Worm (Caenorhabditis elegans): ENCODE measurements around the gene T02G5.3.

Gene T02G5.3

ce11 chrII:7146240-7146639, 53.1 kb downstream of the T02G5.3 start:
- no peak for TF ChIP-seq unc-120 (tag; optimal IDR thresholded peaks at IDR 0.05; ENCODE audit: poor library complexity, severe bottlenecking)
- no peak for TF ChIP-seq pha-4 (tag; optimal IDR thresholded peaks at IDR 0.05)
- TF ChIP-seq lin-13 (tag; optimal IDR thresholded peaks at IDR 0.05) = no peak
- TF ChIP-seq blmp-1 (tag; optimal IDR thresholded peaks at IDR 0.05) = no peak
- no peak for TF ChIP-seq drap-1 (GFP tag; optimal IDR thresholded peaks at IDR 0.05)
- no peak for TF ChIP-seq ces-1 (GFP tag; optimal IDR thresholded peaks at IDR 0.05)
- no peak for TF ChIP-seq ceh-83 (GFP tag; optimal IDR thresholded peaks at IDR 0.05)
- no peak for TF ChIP-seq nhr-2 (tag; optimal IDR thresholded peaks at IDR 0.05)
- TF ChIP-seq hlh-1 (tag; optimal IDR thresholded peaks at IDR 0.05) = no peak

DNA sequence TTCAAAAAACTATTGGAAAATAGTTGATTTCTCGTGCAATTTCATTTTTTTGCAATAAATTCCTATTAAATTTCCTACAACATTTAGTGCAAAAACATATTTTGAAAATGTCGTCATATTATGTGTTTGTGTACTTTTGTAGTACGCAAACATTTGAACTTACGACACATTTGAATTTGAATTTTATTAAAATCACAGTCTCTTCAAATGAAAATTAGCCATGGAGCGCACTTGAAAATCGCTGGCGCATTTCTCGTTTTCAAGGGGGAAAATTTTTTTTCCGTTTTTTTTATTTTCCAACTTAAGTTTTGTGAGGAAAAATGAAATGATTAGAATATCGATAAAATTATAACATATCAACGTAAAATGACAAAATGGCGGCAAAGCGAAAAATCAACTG, 54.4 kb downstream of the T02G5.3 start:
- TF ChIP-seq nhr-237 (tag; optimal IDR thresholded peaks at IDR 0.05) (peak; percentile 51), sptf-1 (tag; optimal IDR thresholded peaks at IDR 0.05) (no peak), ces-1 (GFP tag; optimal IDR thresholded peaks at IDR 0.05) (peak; percentile 49), bed-3 (GFP tag; optimal IDR thresholded peaks at IDR 0.05) (no peak), lsy-2 (tag; optimal IDR thresholded peaks at IDR 0.05) (peak; percentile 72), lin-32 (GFP tag; optimal IDR thresholded peaks at IDR 0.05) (no peak), cnd-1 (tag; optimal IDR thresholded peaks at IDR 0.05) (no peak), blmp-1 (tag; optimal IDR thresholded peaks at IDR 0.05) (no peak), ceh-43 (GFP tag; optimal IDR thresholded peaks at IDR 0.05) (no peak)

DNA sequence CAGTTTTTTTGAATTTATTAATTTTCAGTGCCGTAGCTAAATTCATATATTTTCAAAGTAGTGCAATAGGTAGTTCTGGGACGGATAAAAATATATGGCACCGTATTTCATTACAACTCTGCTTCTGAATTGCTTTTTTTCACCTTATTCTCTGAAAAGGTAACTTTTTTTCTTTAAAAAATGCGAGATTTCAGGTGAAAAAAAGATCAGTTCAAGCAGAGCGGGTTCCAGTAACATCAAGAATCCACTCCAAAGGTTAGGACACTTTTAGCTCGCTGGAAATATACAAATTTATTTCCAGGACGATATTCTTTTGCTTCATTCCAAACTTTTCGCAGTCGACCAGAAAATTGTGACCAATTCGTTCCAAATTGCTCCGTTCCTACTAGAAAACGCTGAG, 54.9 kb downstream of the T02G5.3 start, which contains the start of gene T07F8.1:
TSS of gene T07F8.1 (plus strand) at position 301 of the 400 bp plus-strand sequence.
- TF ChIP-seq lin-32 (GFP tag; optimal IDR thresholded peaks at IDR 0.05) (no peak), blmp-1 (tag; optimal IDR thresholded peaks at IDR 0.05) (no peak), mls-2 (tag; optimal IDR thresholded peaks at IDR 0.05) (no peak), pha-4 (tag; optimal IDR thresholded peaks at IDR 0.05) (no peak), drap-1 (GFP tag; optimal IDR thresholded peaks at IDR 0.05) (no peak), unc-39 (tag; optimal IDR thresholded peaks at IDR 0.05) (no peak), ceh-83 (GFP tag; optimal IDR thresholded peaks at IDR 0.05) (no peak), unc-120 (tag; optimal IDR thresholded peaks at IDR 0.05; ENCODE audit: poor library complexity, severe bottlenecking) (no peak)

Measured in whole organism, mixed stage, embryonic.